Fruit fly (Drosophila melanogaster): ENCODE data around the gene CG11858.

DNA sequence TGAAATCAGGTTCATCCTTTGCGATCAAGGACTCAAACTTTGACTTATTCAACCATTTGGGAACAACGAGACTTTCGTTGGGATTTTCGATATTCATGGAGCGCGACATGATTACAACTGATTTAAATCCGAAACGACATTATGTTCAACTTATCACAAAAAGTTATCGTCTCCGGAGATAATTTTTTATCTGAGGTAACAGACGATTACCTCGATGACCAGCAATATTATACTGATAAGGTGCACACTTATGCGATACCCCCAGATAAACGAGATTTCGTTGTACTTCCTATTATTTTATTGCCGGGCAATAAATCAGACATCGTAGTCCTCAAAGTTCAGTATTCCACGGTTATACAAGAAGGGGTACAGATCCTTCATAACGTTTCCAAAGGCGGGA is 35.1 kb downstream of the CG11858 start, which contains the start of gene CG31097:
- TF ChIP-seq CG9948 (tag; optimal IDR thresholded peaks at IDR 0.05), result no peak
- TF ChIP-seq EcR (GFP tag; optimal IDR thresholded peaks at IDR 0.05), result no peak
- TF ChIP-seq CG13204 (GFP tag; optimal IDR thresholded peaks at IDR 0.05), result no peak
- no peak for TF ChIP-seq Snoo (tag; optimal IDR thresholded peaks at IDR 0.05)
- no peak for TF ChIP-seq CG34367 (tag; optimal IDR thresholded peaks at IDR 0.05)
- TF ChIP-seq gl (tag; optimal IDR thresholded peaks at IDR 0.05), result no peak
- no peak for TF ChIP-seq CG10348 (GFP tag; IDR thresholded peaks at IDR 0.05)
- no peak for TF ChIP-seq CG17806 (tag; optimal IDR thresholded peaks at IDR 0.05)
- no peak for TF ChIP-seq CG8301 (tag; optimal IDR thresholded peaks at IDR 0.05)
